Fruit fly (Drosophila melanogaster): Measurements from ENCODE around the gene Jhbp15.

The Jhbp15 gene

dm6 chr3R:21048729-21049128 is 2.0 kb downstream of the Jhbp15 start, which contains the start of gene CG7079:
Gene CG7079 (minus strand): TSS chr3R:21048829.
- TF ChIP-seq en (GFP tag; optimal IDR thresholded peaks at IDR 0.05) (no peak), CG17568 (GFP tag; optimal IDR thresholded peaks at IDR 0.05) (no peak), Rx (GFP tag; IDR thresholded peaks at IDR 0.05) (no peak), org-1 (GFP tag; optimal IDR thresholded peaks at IDR 0.05) (no peak), CG18262 (tag; optimal IDR thresholded peaks at IDR 0.05) (no peak), TFAM (GFP tag; optimal IDR thresholded peaks at IDR 0.05) (no peak), insv (GFP tag; optimal IDR thresholded peaks at IDR 0.05) (no peak), Opbp (GFP tag; IDR thresholded peaks at IDR 0.05; ENCODE audit: partially characterized antibody) (no peak), CG14710 (tag; optimal IDR thresholded peaks at IDR 0.05) (no peak), usp (GFP tag; optimal IDR thresholded peaks at IDR 0.05) (no peak), Hsf (GFP tag; optimal IDR thresholded peaks at IDR 0.05) (no peak), tx (GFP tag; optimal IDR thresholded peaks at IDR 0.05) (no peak)

- TF ChIP-seq slbo (GFP tag; IDR thresholded peaks at IDR 0.05) (no peak), CG18262 (tag; optimal IDR thresholded peaks at IDR 0.05) (no peak), ab (GFP tag; optimal IDR thresholded peaks at IDR 0.05) (no peak), az2 (GFP tag; optimal IDR thresholded peaks at IDR 0.05) (no peak), HmgZ (tag; optimal IDR thresholded peaks at IDR 0.05) (no peak)
These were observed 3.8 kb downstream of the Jhbp15 start, which contains the start of gene CG31207 for dm6 chr3R:21046927-21047326. Gene CG31207 (minus strand): TSS chr3R:21047027.

- TF ChIP-seq D19B (GFP tag; optimal IDR thresholded peaks at IDR 0.05) (no peak), CG5245 (GFP tag; optimal IDR thresholded peaks at IDR 0.05) (no peak), CG7928 (GFP tag; optimal IDR thresholded peaks at IDR 0.05) (no peak), wdn (GFP tag; IDR thresholded peaks at IDR 0.05) (no peak), gro (GFP tag; optimal IDR thresholded peaks at IDR 0.05) (no peak), gt (GFP tag; IDR thresholded peaks at IDR 0.05) (no peak), CG1832 (GFP tag; optimal IDR thresholded peaks at IDR 0.05) (no peak), al (GFP tag; IDR thresholded peaks at IDR 0.05) (no peak), CG16779 (GFP tag; IDR thresholded peaks at IDR 0.05) (no peak), lov (optimal IDR thresholded peaks at IDR 0.05) (no peak), lov (GFP tag; IDR thresholded peaks at IDR 0.05) (no peak), CG3995 (GFP tag; optimal IDR thresholded peaks at IDR 0.05) (no peak), toy (GFP tag; IDR thresholded peaks at IDR 0.05) (no peak), CG4730 (GFP tag; IDR thresholded peaks at IDR 0.05) (no peak), CG11093 (GFP tag; IDR thresholded peaks at IDR 0.05) (no peak), CG11695 (GFP tag; IDR thresholded peaks at IDR 0.05) (no peak), CG16813 (GFP tag; IDR thresholded peaks at IDR 0.05; ENCODE audit: partially characterized antibody) (no peak)
These were observed 5.0 kb downstream of the Jhbp15 start, which contains the start of gene CG31189 for dm6 chr3R:21045742-21046141. Gene CG31189 (minus strand): TSS chr3R:21045842.

DNA sequence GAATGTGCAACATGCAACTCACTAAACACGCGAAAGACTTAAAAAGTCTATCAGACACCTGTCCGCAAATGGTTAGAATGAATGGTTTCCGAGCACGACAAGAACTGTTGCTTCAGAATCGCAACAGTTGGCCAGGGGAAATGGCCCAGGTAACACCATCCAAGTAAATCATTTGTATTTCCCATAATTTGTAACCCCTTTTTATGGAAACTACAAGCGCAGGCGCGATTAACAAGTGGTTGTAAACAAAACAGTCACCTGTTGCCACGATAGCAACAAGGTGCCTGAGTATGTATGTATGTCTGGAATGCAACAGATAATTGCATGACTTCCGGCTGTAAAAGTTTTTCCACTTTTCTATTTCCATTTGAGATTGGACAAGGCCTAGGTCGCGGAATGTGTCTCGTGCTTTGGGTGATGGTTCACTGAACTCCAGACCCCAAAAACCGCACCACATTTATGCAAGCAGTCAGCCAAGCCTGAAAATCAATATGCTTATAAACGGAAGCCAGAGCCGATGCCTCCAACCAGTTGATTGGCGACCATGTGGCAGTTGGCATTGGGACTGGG is 7.1 kb downstream of the Jhbp15 start, which contains the start of gene CG12278:
Gene CG12278 (plus strand): TSS at position 520 of the 570 bp plus-strand sequence.
- TF ChIP-seq Chrac-16 (GFP tag; optimal IDR thresholded peaks at IDR 0.05) (no peak), scrt (GFP tag; optimal IDR thresholded peaks at IDR 0.05) (peak; percentile 99), Lim3 (GFP tag; IDR thresholded peaks at IDR 0.05) (no peak), CG2889 (GFP tag; IDR thresholded peaks at IDR 0.05) (no peak), trem (tag; optimal IDR thresholded peaks at IDR 0.05) (no peak), CG8281 (tag; optimal IDR thresholded peaks at IDR 0.05) (no peak), kah (GFP tag; optimal IDR thresholded peaks at IDR 0.05) (peak; percentile 37), CG6175 (GFP tag; IDR thresholded peaks at IDR 0.05) (no peak)

Measured in whole organism, embryonic.